Worm (Caenorhabditis elegans) whole organism, L1 larva: ENCODE data around the gene nhr-129.

ENCODE experiments used
- C34B4.2 ChIP-seq: sonication (generic microtip); optimal IDR thresholded peaks from 2 replicates; lab custom pipeline; 2017; ENCODE audit warnings: mild to moderate bottlenecking, missing genetic modification characterization, missing compliant biosample characterization
- elt-3 ChIP-seq, 6 experiments: fragments of 150-350 bp in 1 of 6; sonication (generic microtip); optimal IDR thresholded peaks; 2 replicates each; lab custom pipeline; 2017 to 2018; ENCODE audit warnings: missing biosample characterization in 6 of 6, missing genetic modification characterization in 6 of 6, inconsistent platforms in 1 of 6
- grh-1 ChIP-seq: fragments of 200-800 bp; sonication (Bioruptor generic); IDR thresholded peaks from 2 replicates; pipeline ENCODE4 v1.3.6; 2022; ENCODE audit warnings: missing genetic modification reagents, missing genetic modification characterization, missing compliant biosample characterization
- lsy-2 ChIP-seq, 2 experiments: fragments of 150-350 bp; optimal IDR thresholded peaks; 2 replicates each; lab custom pipeline; 2014; ENCODE audit warnings: missing biosample characterization in 2 of 2, missing genetic modification characterization in 2 of 2
- nhr-12 ChIP-seq: sonication (generic microtip); optimal IDR thresholded peaks from 2 replicates; lab custom pipeline; 2017; ENCODE audit warnings: missing biosample characterization, missing genetic modification characterization
- nhr-28 ChIP-seq: fragments of 150-350 bp; optimal IDR thresholded peaks from 2 replicates; lab custom pipeline; 2014; ENCODE audit warnings: missing biosample characterization, missing genetic modification characterization
- pag-3 ChIP-seq: sonication (generic microtip); optimal IDR thresholded peaks from 2 replicates; lab custom pipeline; 2017; ENCODE audit warnings: missing genetic modification characterization, mild to moderate bottlenecking, missing compliant biosample characterization, antibody characterized with exemption, borderline replicate concordance; ENCODE audit not compliant: insufficient read depth
- snpc-4 ChIP-seq: fragments of 150-350 bp; optimal IDR thresholded peaks from 2 replicates; lab custom pipeline; 2014; ENCODE audit warnings: missing biosample characterization, missing genetic modification characterization
- unc-86 ChIP-seq: sonication (generic microtip); optimal IDR thresholded peaks from 2 replicates; lab custom pipeline; 2016; ENCODE audit warnings: missing genetic modification characterization, missing compliant biosample characterization
- unc-98 ChIP-seq: fragments of 200-800 bp; sonication (Bioruptor generic); IDR thresholded peaks from 2 replicates; pipeline ENCODE4 v1.3.6; 2022; ENCODE audit warnings: missing genetic modification characterization, missing compliant biosample characterization

DNA sequence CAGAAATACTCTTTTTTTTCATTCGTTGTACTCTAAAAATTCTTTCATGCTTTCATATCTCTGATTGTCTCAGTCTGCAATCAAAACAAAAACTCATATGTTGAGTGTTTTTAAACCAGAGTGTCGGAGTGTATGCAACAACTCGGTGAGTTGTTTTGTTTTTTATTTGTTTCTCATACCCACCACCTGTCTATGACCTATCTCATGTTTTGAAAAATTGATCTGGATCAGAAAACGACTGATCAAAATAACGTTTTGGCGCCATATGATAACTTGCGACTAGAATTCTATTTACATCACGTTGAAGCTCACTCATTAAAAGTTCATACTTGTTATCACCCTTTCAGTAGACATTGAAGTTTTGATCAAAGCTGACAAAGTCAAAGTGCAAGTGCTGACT is 32.1 kb downstream of the nhr-129 start:
- TF ChIP-seq unc-86 (tag; lab: Kevin White, UChicago) (no peak), unc-98 (GFP tag; lab: Robert Waterston, UW) (no peak), grh-1 (no peak), elt-3 (tag; optimal IDR thresholded peaks at IDR 0.05; lab: Kevin White, UChicago) (no peak), nhr-12 (no peak), nhr-28 (no peak), lsy-2 (tag; optimal IDR thresholded peaks at IDR 0.05; lab: Kevin White, UChicago) (no peak), C34B4.2 (tag; lab: Kevin White, UChicago) (no peak), pag-3 (tag; lab: Kevin White, UChicago) (no peak), snpc-4 (tag; lab: Kevin White, UChicago) (no peak)
